Worm (Caenorhabditis elegans) whole organism, L4 larva: ENCODE measurements around the gene cwp-3.

Experiments
- F26F4.8 ChIP-seq: fragments of 200-800 bp; sonication (Bioruptor generic); conservative IDR thresholded peaks from 2 replicates; pipeline ENCODE4 v1.3.6; 2022; ENCODE audit warnings: missing genetic modification characterization, missing compliant biosample characterization
- F37D6.2 ChIP-seq: sonication (generic microtip); optimal IDR thresholded peaks from 2 replicates; lab custom pipeline; 2016; ENCODE audit warnings: mild to moderate bottlenecking, missing genetic modification characterization, missing compliant biosample characterization
- T20F7.1 ChIP-seq: fragments of 200-800 bp; sonication (Bioruptor generic); optimal IDR thresholded peaks from 2 replicates; lab custom pipeline; 2018; ENCODE audit warnings: mild to moderate bottlenecking, missing genetic modification characterization, missing compliant biosample characterization
- Y48G9A.11 ChIP-seq: fragments of 200-800 bp; sonication (Bioruptor generic); IDR thresholded peaks from 2 replicates; pipeline ENCODE4 v1.3.6; 2022; ENCODE audit warnings: missing genetic modification reagents, missing genetic modification characterization, missing compliant biosample characterization
- attf-4 ChIP-seq: sonication (generic microtip); optimal IDR thresholded peaks from 3 replicates; lab custom pipeline; 2017; ENCODE audit warnings: missing biosample characterization, missing genetic modification characterization
- ceh-28 ChIP-seq: fragments of 150-350 bp; optimal IDR thresholded peaks from 2 replicates; lab custom pipeline; 2014; ENCODE audit warnings: missing biosample characterization, missing genetic modification reagents, missing genetic modification characterization
- ctbp-1 ChIP-seq: fragments of 200-800 bp; sonication (Bioruptor generic); IDR thresholded peaks from 2 replicates; pipeline ENCODE4 v1.3.6; 2022; ENCODE audit warnings: missing genetic modification reagents, missing genetic modification characterization, missing compliant biosample characterization
- daf-16 ChIP-seq, 3 experiments: sonication (generic microtip); optimal IDR thresholded peaks; 2 replicates each; lab custom pipeline; 2016 to 2017; ENCODE audit warnings: missing genetic modification characterization in 3 of 3, missing genetic modification reagents in 3 of 3, mild to moderate bottlenecking in 2 of 3, missing compliant biosample characterization in 2 of 3, missing biosample characterization in 1 of 3, moderate library complexity in 1 of 3
- daf-19 ChIP-seq: fragments of 200-800 bp; sonication (Bioruptor generic); conservative IDR thresholded peaks from 2 replicates; pipeline ENCODE4 v1.3.6; 2022; ENCODE audit warnings: missing genetic modification characterization, missing compliant biosample characterization
- dmd-9 ChIP-seq: fragments of 200-800 bp; sonication (Bioruptor generic); IDR thresholded peaks from 2 replicates; pipeline ENCODE4 v1.3.6; 2022; ENCODE audit warnings: missing genetic modification reagents, missing genetic modification characterization, missing compliant biosample characterization
- duxl-1 ChIP-seq: sonication (generic microtip); optimal IDR thresholded peaks from 2 replicates; lab custom pipeline; 2016; ENCODE audit warnings: mild to moderate bottlenecking, missing genetic modification characterization, moderate library complexity, missing compliant biosample characterization; ENCODE audit not compliant: poor library complexity
- dve-1 ChIP-seq: sonication (generic microtip); optimal IDR thresholded peaks from 2 replicates; lab custom pipeline; 2017; ENCODE audit warnings: antibody characterized with exemption, mild to moderate bottlenecking, missing genetic modification characterization, missing compliant biosample characterization; ENCODE audit not compliant: insufficient read depth
- fkh-10 ChIP-seq: fragments of 150-350 bp; optimal IDR thresholded peaks from 2 replicates; lab custom pipeline; 2014; ENCODE audit warnings: missing biosample characterization, missing genetic modification reagents, missing genetic modification characterization
- fos-1 ChIP-seq: fragments of 150-350 bp; optimal IDR thresholded peaks from 2 replicates; lab custom pipeline; 2014; ENCODE audit warnings: missing biosample characterization, missing genetic modification characterization
- gei-8 ChIP-seq: fragments of 200-800 bp; sonication (Bioruptor generic); optimal IDR thresholded peaks from 2 replicates; lab custom pipeline; 2018; ENCODE audit warnings: mild to moderate bottlenecking, missing genetic modification characterization, missing compliant biosample characterization
- hif-1 ChIP-seq, 2 experiments: sonication (generic microtip); optimal IDR thresholded peaks; 2 replicates each; lab custom pipeline; 2016 to 2017; ENCODE audit warnings: missing compliant biosample characterization in 2 of 2, missing genetic modification characterization in 2 of 2, missing genetic modification reagents in 2 of 2, missing genotype in 2 of 2, mild to moderate bottlenecking in 1 of 2
- hlh-11 ChIP-seq: fragments of 200-800 bp; sonication (Bioruptor generic); optimal IDR thresholded peaks from 2 replicates; lab custom pipeline; 2018; ENCODE audit warnings: mild to moderate bottlenecking, missing genetic modification characterization, missing compliant biosample characterization
- hlh-30 ChIP-seq: sonication (generic microtip); optimal IDR thresholded peaks from 2 replicates; lab custom pipeline; 2017; ENCODE audit warnings: antibody characterized with exemption, mild to moderate bottlenecking, missing genetic modification characterization, missing compliant biosample characterization; ENCODE audit not compliant: insufficient read depth
- jun-1 ChIP-seq: fragments of 150-350 bp; optimal IDR thresholded peaks from 2 replicates; lab custom pipeline; 2014; ENCODE audit warnings: missing biosample characterization, missing genetic modification reagents, missing genetic modification characterization
- lin-1 ChIP-seq: fragments of 200-800 bp; sonication (Bioruptor generic); IDR thresholded peaks from 2 replicates; pipeline ENCODE4 v1.3.6; 2022; ENCODE audit warnings: missing genetic modification reagents, missing genetic modification characterization, missing compliant biosample characterization
- lin-15B ChIP-seq: fragments of 150-350 bp; sonication (generic microtip); optimal IDR thresholded peaks from 3 replicates; lab custom pipeline; 2014; ENCODE audit warnings: missing biosample characterization, missing genetic modification characterization
- lin-38 ChIP-seq: fragments of 200-800 bp; sonication (Bioruptor generic); IDR thresholded peaks from 2 replicates; pipeline ENCODE4 v1.3.6; 2022; ENCODE audit warnings: missing genetic modification reagents, missing genetic modification characterization, missing compliant biosample characterization
- madf-5 ChIP-seq, 2 experiments: fragments of 200-800 bp; sonication (Bioruptor generic); IDR thresholded peaks; 2 replicates each; pipeline ENCODE4 v1.3.6; 2022; ENCODE audit warnings: missing compliant biosample characterization in 2 of 2, missing genetic modification characterization in 2 of 2
- madf-9 ChIP-seq: fragments of 200-800 bp; sonication (Bioruptor generic); conservative IDR thresholded peaks from 2 replicates; pipeline ENCODE4 v1.3.6; 2022; ENCODE audit warnings: missing genetic modification reagents, missing genetic modification characterization, missing compliant biosample characterization
- mdl-1 ChIP-seq, 2 experiments: fragments of 150-350 bp in 1 of 2; sonication (generic microtip) in 1 of 2; optimal IDR thresholded peaks; 2 replicates each; lab custom pipeline; 2014 to 2017; ENCODE audit warnings: missing biosample characterization in 2 of 2, missing genetic modification characterization in 2 of 2
- mep-1 ChIP-seq: fragments of 150-350 bp; sonication (generic microtip); optimal IDR thresholded peaks from 3 replicates; lab custom pipeline; 2014; ENCODE audit warnings: missing biosample characterization, missing genetic modification characterization
- mes-2 ChIP-seq: sonication (generic microtip); optimal IDR thresholded peaks from 2 replicates; lab custom pipeline; 2016; ENCODE audit warnings: missing genotype, mild to moderate bottlenecking, missing genetic modification characterization, missing compliant biosample characterization; ENCODE audit not compliant: poor library complexity, severe bottlenecking
- mxl-2 ChIP-seq: fragments of 200-800 bp; sonication (Bioruptor generic); conservative IDR thresholded peaks from 2 replicates; pipeline ENCODE4 v1.3.6; 2022; ENCODE audit warnings: missing genetic modification reagents, missing genetic modification characterization, missing compliant biosample characterization
- nhr-102 ChIP-seq: sonication (generic microtip); optimal IDR thresholded peaks from 2 replicates; lab custom pipeline; 2016; ENCODE audit warnings: mild to moderate bottlenecking, missing genetic modification characterization, moderate library complexity, missing compliant biosample characterization
- nhr-25 ChIP-seq: sonication (generic microtip); optimal IDR thresholded peaks from 2 replicates; lab custom pipeline; 2017; ENCODE audit warnings: missing genetic modification characterization, mild to moderate bottlenecking, missing compliant biosample characterization, antibody characterized with exemption, moderate library complexity, borderline replicate concordance; ENCODE audit not compliant: insufficient read depth
- nhr-42 ChIP-seq: fragments of 200-800 bp; sonication (Bioruptor generic); IDR thresholded peaks from 2 replicates; pipeline ENCODE4 v1.3.6; 2022; ENCODE audit warnings: missing genetic modification characterization, missing compliant biosample characterization
- nhr-77 ChIP-seq: fragments of 150-350 bp; optimal IDR thresholded peaks from 2 replicates; lab custom pipeline; 2014; ENCODE audit warnings: missing biosample characterization, missing genetic modification characterization
- pha-4 ChIP-seq, 2 experiments: fragments of 150-350 bp in 1 of 2; fragments of 200-800 bp in 1 of 2; sonication (Bioruptor generic) in 1 of 2; IDR thresholded peaks in 1 of 2; optimal IDR thresholded peaks in 1 of 2; 2 replicates each; pipeline versions ENCODE4 v1.3.6 to Lab custom; 2014 to 2022; ENCODE audit warnings: missing genetic modification characterization in 2 of 2, missing genetic modification reagents in 2 of 2, missing biosample characterization in 1 of 2, missing compliant biosample characterization in 1 of 2
- saeg-2 ChIP-seq: fragments of 200-800 bp; sonication (Bioruptor generic); IDR thresholded peaks from 2 replicates; pipeline ENCODE4 v1.3.6; 2022; ENCODE audit warnings: missing genetic modification reagents, missing genetic modification characterization, missing compliant biosample characterization
- tag-97 ChIP-seq: fragments of 200-800 bp; sonication (Bioruptor generic); IDR thresholded peaks from 2 replicates; pipeline ENCODE4 v1.3.6; 2022; ENCODE audit warnings: missing genetic modification characterization, missing compliant biosample characterization
- tra-1 ChIP-seq: fragments of 200-800 bp; sonication (Bioruptor generic); IDR thresholded peaks from 2 replicates; pipeline ENCODE4 v1.3.6; 2022; ENCODE audit warnings: missing genetic modification reagents, missing genetic modification characterization, missing compliant biosample characterization
- unc-62 ChIP-seq, 3 experiments: fragments of 150-350 bp in 1 of 3; sonication (generic microtip); optimal IDR thresholded peaks in 2 of 3; peaks in 1 of 3; 1 replicate in 1 of 3; 2 replicates in 2 of 3; lab custom pipeline; 2014 to 2017; ENCODE audit warnings: missing biosample characterization in 3 of 3, missing genetic modification characterization in 3 of 3, missing genetic modification reagents in 3 of 3, missing genotype in 1 of 3
- vab-7 ChIP-seq: fragments of 200-800 bp; sonication (Bioruptor generic); IDR thresholded peaks from 2 replicates; pipeline ENCODE4 v1.3.6; 2022; ENCODE audit warnings: missing genetic modification reagents, missing genetic modification characterization, missing compliant biosample characterization
- zag-1 ChIP-seq: fragments of 150-350 bp; optimal IDR thresholded peaks from 2 replicates; lab custom pipeline; 2014; ENCODE audit warnings: missing biosample characterization, missing genetic modification characterization

cwp-3 gene

ce11 chrV:4847424-4847823 is 4.8 kb downstream of the cwp-3 start, which contains the start of gene abhd-5.1 (continued):
- peak in 1 of 2 experiments; percentile 85 for TF ChIP-seq daf-16 (GFP tag; optimal IDR thresholded peaks at IDR 0.05; lab: Kevin White, UChicago)
- TF ChIP-seq daf-16 (tag; optimal IDR thresholded peaks at IDR 0.05; lab: Kevin White, UChicago), result peak; percentile 88
- TF ChIP-seq ceh-28 (tag; lab: Kevin White, UChicago), result no peak
- no peak for TF ChIP-seq lin-38 (GFP tag; lab: Robert Waterston, UW)
- no peak for TF ChIP-seq mdl-1 (tag; optimal IDR thresholded peaks at IDR 0.05; lab: Kevin White, UChicago)
- no peak for TF ChIP-seq gei-8 (GFP tag; lab: Kevin White, UChicago)
- TF ChIP-seq nhr-77 (tag; lab: Kevin White, UChicago), result no peak
- TF ChIP-seq tra-1 (GFP tag; lab: Robert Waterston, UW), result no peak
- no peak for TF ChIP-seq tag-97 (GFP tag; lab: Robert Waterston, UW)
- no peak for TF ChIP-seq F26F4.8 (GFP tag; lab: Robert Waterston, UW)
- TF ChIP-seq madf-5 (GFP tag; IDR thresholded peaks at IDR 0.05; lab: Robert Waterston, UW), result no peak
- peak; percentile 77 for TF ChIP-seq hlh-30 (tag; lab: Kevin White, UChicago)
- TF ChIP-seq attf-4 (tag; lab: Kevin White, UChicago), result no peak
- no peak for TF ChIP-seq hif-1 (tag; optimal IDR thresholded peaks at IDR 0.05; lab: Kevin White, UChicago)
- peak; percentile 63 for TF ChIP-seq dve-1 (tag; lab: Kevin White, UChicago)
- no peak for TF ChIP-seq daf-19 (GFP tag; lab: Robert Waterston, UW)
- TF ChIP-seq unc-62 (GFP tag; optimal IDR thresholded peaks at IDR 0.05 in 1 of 2; lab: Kevin White, UChicago), result no peak
- no peak for TF ChIP-seq unc-62 (tag; optimal IDR thresholded peaks at IDR 0.05; lab: Kevin White, UChicago)
- TF ChIP-seq lin-15B, result no peak
- TF ChIP-seq mep-1, result no peak
- no peak for TF ChIP-seq duxl-1 (tag; lab: Kevin White, UChicago)
- TF ChIP-seq lin-1 (GFP tag; lab: Robert Waterston, UW), result no peak

- TF ChIP-seq zag-1, result no peak
- TF ChIP-seq F37D6.2 (tag; lab: Kevin White, UChicago), result no peak
- TF ChIP-seq hlh-11 (tag; lab: Kevin White, UChicago), result no peak
- no peak for TF ChIP-seq nhr-42 (GFP tag; lab: Robert Waterston, UW)
- TF ChIP-seq jun-1 (tag; lab: Kevin White, UChicago), result no peak
- TF ChIP-seq madf-9 (GFP tag; lab: Robert Waterston, UW), result no peak
- no peak for TF ChIP-seq vab-7
- TF ChIP-seq T20F7.1 (GFP tag; lab: Kevin White, UChicago), result no peak
- TF ChIP-seq Y48G9A.11 (GFP tag; lab: Robert Waterston, UW), result no peak
- no peak for TF ChIP-seq gei-8 (GFP tag; lab: Kevin White, UChicago)
- TF ChIP-seq attf-4 (tag; lab: Kevin White, UChicago), result no peak
- TF ChIP-seq nhr-25, result no peak
- TF ChIP-seq mdl-1 (tag; optimal IDR thresholded peaks at IDR 0.05; lab: Kevin White, UChicago), result no peak
- no peak for TF ChIP-seq pha-4 (GFP tag; IDR thresholded peaks at IDR 0.05; lab: Robert Waterston, UW)
- TF ChIP-seq pha-4 (tag; optimal IDR thresholded peaks at IDR 0.05; lab: Kevin White, UChicago), result no peak
- TF ChIP-seq, all 104 proteins: peak for 0
Observed at ce11 chrV:4850446-4850845, 7.8 kb downstream of the cwp-3 start.

- TF ChIP-seq mes-2 (no peak), nhr-42 (GFP tag; lab: Robert Waterston, UW) (no peak), mxl-2 (GFP tag; lab: Robert Waterston, UW) (no peak), F37D6.2 (tag; lab: Kevin White, UChicago) (no peak), saeg-2 (GFP tag; lab: Robert Waterston, UW) (no peak), fos-1 (tag; lab: Kevin White, UChicago) (no peak), dmd-9 (GFP tag; lab: Robert Waterston, UW) (no peak), nhr-102 (tag; lab: Kevin White, UChicago) (no peak), ctbp-1 (GFP tag; lab: Robert Waterston, UW) (no peak), fkh-10 (GFP tag; lab: Kevin White, UChicago) (no peak)
Observed at ce11 chrV:4851138-4851537, 8.5 kb downstream of the cwp-3 start, which contains the start of gene nex-4. Gene nex-4, plus strand, starts transcription at chrV:4851438.
